Worm (Caenorhabditis elegans) whole organism, L4/young adult: ENCODE measurements around the gene dnpp-1.

ENCODE experiments used
- W03F9.2 ChIP-seq: fragments of 150-350 bp; optimal IDR thresholded peaks from 2 replicates; lab custom pipeline; 2014; ENCODE audit warnings: missing biosample characterization, missing genetic modification characterization
- dao-5 ChIP-seq: sonication (generic microtip); optimal IDR thresholded peaks from 2 replicates; lab custom pipeline; 2016; ENCODE audit warnings: missing genotype, missing genetic modification characterization, moderate library complexity, missing compliant biosample characterization
- him-1 ChIP-seq: sonication (generic microtip); optimal IDR thresholded peaks from 2 replicates; lab custom pipeline; 2016; ENCODE audit warnings: missing genotype, missing genetic modification reagents, missing genetic modification characterization, missing compliant biosample characterization

ce11 chrIII:5842920-5843319 is 20.7 kb downstream of the dnpp-1 start:
- no peak for TF ChIP-seq W03F9.2
- TF ChIP-seq him-1 (tag; lab: Kevin White, UChicago) = no peak
- TF ChIP-seq dao-5 (tag; lab: Kevin White, UChicago) = no peak
